Worm (Caenorhabditis elegans) whole organism, dauer: ENCODE results near the gene srt-36.

Source experiments
- unc-62 ChIP-seq: sonication (generic microtip); optimal IDR thresholded peaks from 2 replicates; lab custom pipeline; 2017; ENCODE audit warnings: missing biosample characterization, missing genetic modification reagents, missing genetic modification characterization

The srt-36 gene

ce11 chrV:4260090-4260489 is 8.0 kb downstream of the srt-36 start, which contains the start of gene srt-3:
Gene srt-3, minus strand, starts transcription at chrV:4260190.
- TF ChIP-seq unc-62 (GFP tag; lab: Kevin White, UChicago), result no peak

ce11 chrV:4256474-4256873 is 11.6 kb downstream of the srt-36 start, which contains the start of gene srt-14:
Gene srt-14, minus strand, starts transcription at chrV:4256574.
- TF ChIP-seq unc-62 (GFP tag; lab: Kevin White, UChicago), result no peak

ce11 chrV:4250047-4250446 is 18.1 kb downstream of the srt-36 start, which contains the start of gene srt-13:
Gene srt-13, minus strand, starts transcription at chrV:4250147.
- TF ChIP-seq unc-62 (GFP tag; lab: Kevin White, UChicago), result no peak

DNA sequence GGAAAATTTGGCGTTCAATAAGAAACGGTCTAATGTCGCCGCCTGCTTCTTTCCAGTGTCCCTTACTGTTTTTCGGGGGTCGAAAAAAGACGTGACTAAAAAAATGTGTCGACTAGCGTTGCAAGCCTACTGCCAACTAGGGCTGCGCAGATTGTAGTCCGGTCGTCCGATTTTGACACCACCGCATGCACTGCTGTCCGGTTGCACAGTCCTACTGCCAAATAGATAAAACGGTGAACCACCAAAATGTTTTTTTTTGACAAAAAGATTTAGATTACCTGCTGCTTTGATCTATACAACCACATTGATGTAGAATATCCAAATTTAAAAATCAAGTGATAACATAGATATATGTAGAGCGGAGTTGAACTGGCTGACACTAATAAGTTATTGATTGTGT is 19.8 kb downstream of the srt-36 start:
- no peak for TF ChIP-seq unc-62 (GFP tag; lab: Kevin White, UChicago)

DNA sequence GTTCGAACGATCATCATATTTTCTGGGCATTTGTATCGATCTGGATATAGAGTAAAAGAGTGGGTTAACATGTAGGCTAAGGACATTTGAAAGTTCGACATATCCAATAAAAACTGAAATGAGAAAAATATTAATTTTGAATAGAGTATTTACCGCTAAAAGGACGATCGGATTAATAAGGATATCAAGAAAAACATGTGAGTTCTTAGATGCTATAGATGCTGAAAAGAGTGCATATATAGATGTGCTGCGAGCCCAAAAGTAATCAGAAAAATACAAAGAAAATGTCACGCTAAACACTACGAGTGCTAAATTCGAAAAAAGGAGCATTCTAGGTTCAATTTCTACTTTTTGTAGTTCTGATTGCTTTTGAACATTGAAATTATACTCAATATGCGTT is 25.7 kb downstream of the srt-36 start, which contains the start of gene srt-12:
TSS of gene srt-12 (minus strand) at position 101 of the 400 bp plus-strand sequence.
- TF ChIP-seq unc-62 (GFP tag; lab: Kevin White, UChicago), result no peak

- no peak for TF ChIP-seq unc-62 (GFP tag; lab: Kevin White, UChicago)
Measured at ce11 chrV:4241555-4241954, 26.6 kb downstream of the srt-36 start.

ce11 chrV:4240292-4240691 is 27.8 kb downstream of the srt-36 start, which contains the start of gene srh-204:
Gene srh-204, minus strand, starts transcription at chrV:4240392.
- no peak for TF ChIP-seq unc-62 (GFP tag; lab: Kevin White, UChicago)

DNA sequence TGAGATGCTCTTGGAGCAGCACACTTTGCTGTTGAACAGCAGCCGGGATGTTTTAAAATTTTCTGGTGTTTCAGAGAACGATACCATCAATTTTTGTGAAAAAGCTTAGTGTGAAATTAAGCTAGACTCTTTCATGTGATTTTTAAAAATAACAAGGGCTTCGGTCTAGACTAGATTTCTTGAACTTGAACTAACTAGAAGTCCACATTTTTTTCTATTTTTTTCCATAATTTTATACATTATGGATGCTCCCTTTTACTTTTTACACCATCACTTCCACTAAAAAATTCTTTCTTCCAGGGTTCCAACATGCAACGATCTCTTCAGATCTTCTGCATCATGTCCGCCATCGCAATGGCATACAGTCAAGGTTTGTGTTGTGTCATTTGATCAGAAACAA is 32.0 kb downstream of the srt-36 start, which contains the start of gene nlp-13:
TSS of gene nlp-13 (plus strand) at position 301 of the 400 bp plus-strand sequence.
- TF ChIP-seq unc-62 (GFP tag; lab: Kevin White, UChicago), result no peak

ce11 chrV:4219342-4219741 is 48.8 kb downstream of the srt-36 start, which contains the start of gene nlp-9:
Gene nlp-9, plus strand, starts transcription at chrV:4219642.
- TF ChIP-seq unc-62 (GFP tag; lab: Kevin White, UChicago), result no peak

- no peak for TF ChIP-seq unc-62 (GFP tag; lab: Kevin White, UChicago)
Measured at ce11 chrV:4218268-4218667, 49.8 kb downstream of the srt-36 start.

ce11 chrV:4216902-4217301 is 51.2 kb downstream of the srt-36 start:
- TF ChIP-seq unc-62 (GFP tag; lab: Kevin White, UChicago), result no peak
